Fruit fly (Drosophila melanogaster) whole organism, embryonic: ENCODE measurements around the gene CG5639.

Source experiments
- Aef1 ChIP-seq: fragments of 200-800 bp; sonication (Bioruptor generic); IDR thresholded peaks from 3 replicates; pipeline ENCODE4 v1.3.6; 2022; ENCODE audit warnings: missing biosample characterization, missing genetic modification characterization
- Atf-2 ChIP-seq: fragments of 200-800 bp; sonication (Bioruptor generic); optimal IDR thresholded peaks from 2 replicates; lab custom pipeline; 2016; ENCODE audit warnings: missing biosample characterization, missing genetic modification characterization
- Atf6 ChIP-seq: fragments of 200-800 bp; sonication (Bioruptor generic); IDR thresholded peaks from 2 replicates; pipeline ENCODE4 v1.3.6; 2022; ENCODE audit warnings: missing biosample characterization, missing genetic modification characterization
- CG10654 ChIP-seq: fragments of 200-800 bp; sonication (Bioruptor generic); optimal IDR thresholded peaks from 2 replicates; lab custom pipeline; 2016; ENCODE audit warnings: missing biosample characterization, missing genetic modification characterization
- CG11456 ChIP-seq: fragments of 200-800 bp; sonication (Bioruptor generic); IDR thresholded peaks from 3 replicates; pipeline ENCODE4 v1.3.6; 2022; ENCODE audit warnings: missing biosample characterization, missing genetic modification characterization
- CG12659 ChIP-seq: fragments of 200-800 bp; sonication (Bioruptor generic); optimal IDR thresholded peaks from 3 replicates; lab custom pipeline; 2017; ENCODE audit warnings: mild to moderate bottlenecking, missing biosample characterization, missing genetic modification reagents, missing genetic modification characterization
- CG18262 ChIP-seq: fragments of 200-800 bp; optimal IDR thresholded peaks from 3 replicates; lab custom pipeline; 2019; ENCODE audit warnings: missing biosample characterization, mild to moderate bottlenecking, missing genetic modification characterization, moderate library complexity
- CG18476 ChIP-seq: fragments of 200-800 bp; sonication (Bioruptor generic); optimal IDR thresholded peaks from 2 replicates; lab custom pipeline; 2016; ENCODE audit warnings: missing biosample characterization, mild to moderate bottlenecking, missing genetic modification characterization
- CG2202 ChIP-seq: fragments of 200-800 bp; sonication (Bioruptor generic); optimal IDR thresholded peaks from 2 replicates; lab custom pipeline; 2018; ENCODE audit warnings: missing biosample characterization, mild to moderate bottlenecking, missing genetic modification characterization
- CG2712 ChIP-seq: fragments of 200-800 bp; optimal IDR thresholded peaks from 3 replicates; lab custom pipeline; 2019; ENCODE audit warnings: missing biosample characterization, mild to moderate bottlenecking, missing genetic modification characterization, moderate library complexity
- CG30403 ChIP-seq: fragments of 200-800 bp; sonication (Bioruptor generic); optimal IDR thresholded peaks from 3 replicates; lab custom pipeline; 2016; ENCODE audit warnings: missing biosample characterization, missing genetic modification characterization
- CG32532 ChIP-seq: fragments of 200-800 bp; sonication (Bioruptor generic); IDR thresholded peaks from 2 replicates; pipeline ENCODE4 v1.3.6; 2022; ENCODE audit warnings: missing biosample characterization, missing genetic modification characterization
- CG3281 ChIP-seq: fragments of 200-800 bp; sonication (Bioruptor generic); optimal IDR thresholded peaks from 3 replicates; lab custom pipeline; 2017; ENCODE audit warnings: missing biosample characterization, mild to moderate bottlenecking, missing genetic modification characterization
- CG4820 ChIP-seq: fragments of 200-800 bp; sonication (Bioruptor generic); optimal IDR thresholded peaks from 3 replicates; lab custom pipeline; 2016; ENCODE audit warnings: missing biosample characterization, missing genetic modification characterization
- CG6175 ChIP-seq: fragments of 200-800 bp; sonication (Bioruptor generic); IDR thresholded peaks from 3 replicates; pipeline ENCODE4 v1.3.6; 2022; ENCODE audit warnings: missing biosample characterization, missing genetic modification characterization
- CG6689 ChIP-seq: fragments of 200-800 bp; sonication (Bioruptor generic); IDR thresholded peaks from 2 replicates; pipeline ENCODE4 v1.3.6; 2022; ENCODE audit warnings: missing biosample characterization, missing genetic modification characterization
- CG7745 ChIP-seq: fragments of 200-800 bp; sonication (Bioruptor generic); optimal IDR thresholded peaks from 2 replicates; lab custom pipeline; 2018; ENCODE audit warnings: missing biosample characterization, mild to moderate bottlenecking, missing genetic modification characterization, moderate library complexity
- CG7987 ChIP-seq: fragments of 200-800 bp; sonication (Bioruptor generic); optimal IDR thresholded peaks from 2 replicates; lab custom pipeline; 2018; ENCODE audit warnings: missing biosample characterization, mild to moderate bottlenecking, missing genetic modification characterization, moderate library complexity
- CG8281 ChIP-seq: fragments of 200-800 bp; sonication (Bioruptor generic); optimal IDR thresholded peaks from 2 replicates; lab custom pipeline; 2018; ENCODE audit warnings: missing biosample characterization, mild to moderate bottlenecking, missing genetic modification characterization, moderate library complexity
- CG9727 ChIP-seq: fragments of 200-800 bp; sonication (Bioruptor generic); optimal IDR thresholded peaks from 3 replicates; lab custom pipeline; 2017; ENCODE audit warnings: missing biosample characterization, mild to moderate bottlenecking, missing genetic modification characterization
- Dip3 ChIP-seq: fragments of 200-800 bp; sonication (Bioruptor generic); optimal IDR thresholded peaks from 3 replicates; lab custom pipeline; 2016; ENCODE audit warnings: missing biosample characterization, missing genetic modification characterization
- Dll ChIP-seq: fragments of 200-800 bp; sonication (Bioruptor generic); IDR thresholded peaks from 4 replicates; pipeline ENCODE4 v1.3.6; 2022; ENCODE audit warnings: missing biosample characterization, missing genetic modification characterization; ENCODE audit not compliant: partially characterized antibody
- HmgZ ChIP-seq: fragments of 200-800 bp; sonication (Bioruptor generic); optimal IDR thresholded peaks from 2 replicates; lab custom pipeline; 2018; ENCODE audit warnings: missing biosample characterization, mild to moderate bottlenecking, missing genetic modification characterization
- Hr39 ChIP-seq: fragments of >200 bp; optimal IDR thresholded peaks from 2 replicates; lab custom pipeline; 2017
- Ravus ChIP-seq: fragments of 200-800 bp; sonication (Bioruptor generic); IDR thresholded peaks from 2 replicates; pipeline ENCODE4 v1.3.6; 2022; ENCODE audit warnings: missing biosample characterization, missing genetic modification characterization
- Ssrp ChIP-seq: fragments of 200-800 bp; sonication (Bioruptor generic); optimal IDR thresholded peaks from 2 replicates; lab custom pipeline; 2018; ENCODE audit warnings: missing biosample characterization, mild to moderate bottlenecking, missing genetic modification characterization, moderate library complexity
- Trl ChIP-seq, 3 experiments: fragments of >200 bp in 2 of 3; fragments of 200-800 bp in 1 of 3; sonication (Bioruptor generic) in 1 of 3; optimal IDR thresholded peaks; 2 replicates in 1 of 3; 3 replicates in 2 of 3; lab custom pipeline; 2016 to 2017; ENCODE audit warnings: missing biosample characterization in 1 of 3, missing genetic modification characterization in 1 of 3
- abd-A ChIP-seq: fragments of 200-800 bp; sonication (Bioruptor generic); optimal IDR thresholded peaks from 3 replicates; lab custom pipeline; 2019; ENCODE audit warnings: missing biosample characterization, mild to moderate bottlenecking, missing genetic modification characterization, moderate library complexity
- al ChIP-seq: fragments of 200-800 bp; sonication (Bioruptor generic); IDR thresholded peaks from 2 replicates; pipeline ENCODE4 v1.3.6; 2022; ENCODE audit warnings: missing biosample characterization, missing genetic modification characterization
- aop ChIP-seq: fragments of 200-800 bp; sonication (Bioruptor generic); IDR thresholded peaks from 2 replicates; pipeline ENCODE4 v1.3.6; 2022; ENCODE audit warnings: missing biosample characterization, missing genetic modification characterization
- ap ChIP-seq: fragments of 200-800 bp; sonication (Bioruptor generic); IDR thresholded peaks from 2 replicates; pipeline ENCODE4 v1.3.6; 2022; ENCODE audit warnings: missing biosample characterization, missing genetic modification characterization
- da ChIP-seq: fragments of 200-800 bp; sonication (Bioruptor generic); optimal IDR thresholded peaks from 2 replicates; lab custom pipeline; 2016; ENCODE audit warnings: missing biosample characterization, missing genetic modification characterization
- dati ChIP-seq: fragments of 200-800 bp; sonication (Bioruptor generic); IDR thresholded peaks from 2 replicates; pipeline ENCODE4 v1.3.6; 2022; ENCODE audit warnings: missing biosample characterization, missing genetic modification characterization
- eyg ChIP-seq: fragments of 200-800 bp; sonication (Bioruptor generic); optimal IDR thresholded peaks from 3 replicates; lab custom pipeline; 2016; ENCODE audit warnings: missing biosample characterization, missing genetic modification characterization
- hkb ChIP-seq, 2 experiments: fragments of 200-800 bp in 1 of 2; fragments of >200 bp in 1 of 2; sonication (Bioruptor generic) in 1 of 2; IDR thresholded peaks in 1 of 2; optimal IDR thresholded peaks in 1 of 2; 2 replicates each; pipeline versions ENCODE4 v1.3.6 to Lab custom; 2017 to 2022; ENCODE audit warnings: missing biosample characterization in 1 of 2, missing genetic modification characterization in 1 of 2
- hth ChIP-seq: fragments of >200 bp; optimal IDR thresholded peaks from 2 replicates; lab custom pipeline; 2017; ENCODE audit warnings: inconsistent platforms
- jing ChIP-seq: fragments of 200-800 bp; sonication (Bioruptor generic); optimal IDR thresholded peaks from 2 replicates; lab custom pipeline; 2018; ENCODE audit warnings: missing biosample characterization, mild to moderate bottlenecking, missing genetic modification characterization
- kay ChIP-seq: fragments of 200-800 bp; sonication (Bioruptor generic); optimal IDR thresholded peaks from 2 replicates; lab custom pipeline; 2016; ENCODE audit warnings: missing biosample characterization, missing genetic modification characterization
- lola ChIP-seq, 3 experiments: fragments of >200 bp in 2 of 3; fragments of 200-800 bp in 1 of 3; sonication (Bioruptor generic) in 1 of 3; optimal IDR thresholded peaks; 2 replicates each; lab custom pipeline; 2017 to 2019; ENCODE audit warnings: missing biosample characterization in 3 of 3, missing genetic modification characterization in 3 of 3, mild to moderate bottlenecking in 1 of 3, moderate library complexity in 1 of 3
- mirr ChIP-seq: fragments of 200-800 bp; sonication (Bioruptor generic); optimal IDR thresholded peaks from 3 replicates; lab custom pipeline; 2018; ENCODE audit warnings: missing biosample characterization, mild to moderate bottlenecking, missing genetic modification characterization
- pho ChIP-seq: fragments of 200-800 bp; sonication (Bioruptor generic); optimal IDR thresholded peaks from 2 replicates; lab custom pipeline; 2016; ENCODE audit warnings: missing biosample characterization, missing genetic modification characterization
- phol ChIP-seq: fragments of 200-800 bp; sonication (Bioruptor generic); optimal IDR thresholded peaks from 3 replicates; lab custom pipeline; 2018; ENCODE audit warnings: missing biosample characterization, mild to moderate bottlenecking, missing genetic modification characterization, moderate library complexity
- pros ChIP-seq: fragments of 200-800 bp; sonication (Bioruptor generic); optimal IDR thresholded peaks from 3 replicates; lab custom pipeline; 2019; ENCODE audit warnings: missing biosample characterization, mild to moderate bottlenecking, missing genetic modification characterization, moderate library complexity
- scrt ChIP-seq: fragments of 200-800 bp; sonication (Bioruptor generic); optimal IDR thresholded peaks from 2 replicates; lab custom pipeline; 2018; ENCODE audit warnings: missing biosample characterization, mild to moderate bottlenecking, missing genetic modification characterization, moderate library complexity
- stc ChIP-seq: fragments of 200-800 bp; sonication (Bioruptor generic); IDR thresholded peaks from 2 replicates; pipeline ENCODE4 v1.3.6; 2022; ENCODE audit warnings: missing biosample characterization, missing genetic modification characterization
- tll ChIP-seq, 2 experiments: fragments of 200-800 bp in 1 of 2; fragments of >200 bp in 1 of 2; sonication (Bioruptor generic) in 1 of 2; optimal IDR thresholded peaks; 2 replicates each; lab custom pipeline; 2017 to 2019; ENCODE audit warnings: missing biosample characterization in 2 of 2, missing genetic modification characterization in 2 of 2, mild to moderate bottlenecking in 1 of 2, moderate library complexity in 1 of 2
- tna ChIP-seq: fragments of 200-800 bp; sonication (Bioruptor generic); IDR thresholded peaks from 2 replicates; pipeline ENCODE4 v1.3.6; 2022; ENCODE audit warnings: missing biosample characterization, missing genetic modification characterization; ENCODE audit not compliant: partially characterized antibody
- trem ChIP-seq: fragments of 200-800 bp; optimal IDR thresholded peaks from 3 replicates; lab custom pipeline; 2019; ENCODE audit warnings: missing biosample characterization, mild to moderate bottlenecking, missing genetic modification characterization, moderate library complexity
- vfl ChIP-seq: fragments of 200-800 bp; sonication (Bioruptor generic); optimal IDR thresholded peaks from 2 replicates; lab custom pipeline; 2016; ENCODE audit warnings: missing biosample characterization, missing genetic modification characterization
- z ChIP-seq: fragments of 200-800 bp; sonication (Bioruptor generic); IDR thresholded peaks from 3 replicates; pipeline ENCODE4 v1.3.6; 2022; ENCODE audit warnings: missing biosample characterization, missing genetic modification characterization

CG5639 gene

DNA sequence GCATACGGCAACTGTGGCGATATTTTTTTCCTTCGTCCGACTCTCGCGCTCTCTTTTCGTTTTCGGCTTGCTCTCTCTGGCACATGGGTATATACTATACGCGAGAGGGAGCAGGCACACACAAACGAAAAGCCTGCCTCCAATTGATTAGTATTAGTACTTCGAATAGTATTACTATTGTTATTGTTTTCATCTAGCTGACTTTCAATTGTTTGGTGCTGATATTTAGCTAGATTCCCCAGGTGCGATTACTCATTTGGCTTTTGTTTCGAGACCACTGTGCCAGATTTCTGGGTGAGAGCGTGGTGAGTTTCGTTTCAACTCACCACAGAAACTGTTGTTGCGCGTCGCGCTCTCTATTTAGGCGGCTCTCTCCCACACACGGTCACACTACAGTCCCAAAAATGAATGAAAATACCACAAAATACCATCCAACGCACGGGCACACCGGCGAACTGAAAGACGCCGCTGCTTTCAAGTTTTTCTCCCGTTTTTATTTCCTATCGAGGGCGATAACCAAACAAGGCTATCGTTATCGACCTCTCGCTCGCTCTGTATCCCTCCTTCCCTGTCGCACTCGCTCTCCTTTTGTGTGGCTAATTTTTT lies 14.6 kb downstream of the CG5639 start (continued):
- TF ChIP-seq trem (tag; lab: Kevin White, UChicago): peak; percentile 43
- no peak for TF ChIP-seq CG8281
- no peak for TF ChIP-seq jing (GFP tag; lab: Kevin White, UChicago)
- no peak for TF ChIP-seq da
- no peak for TF ChIP-seq phol (tag; lab: Kevin White, UChicago)
- peak; percentile 52 for TF ChIP-seq kay (GFP tag; lab: Kevin White, UChicago)
- no peak for TF ChIP-seq tll (GFP tag; optimal IDR thresholded peaks at IDR 0.05; lab: Kevin White, UChicago)
- peak; percentile 79 for TF ChIP-seq CG12659 (GFP tag; lab: Kevin White, UChicago)
- TF ChIP-seq Dll (GFP tag; lab: Robert Waterston, UW): no peak
- TF ChIP-seq CG9727 (GFP tag; lab: Kevin White, UChicago): peak; percentile 15
- no peak for TF ChIP-seq ap (GFP tag; lab: Robert Waterston, UW)
- no peak for TF ChIP-seq tna (GFP tag; lab: Robert Waterston, UW)
- peak; percentile 11 for TF ChIP-seq pho (GFP tag; lab: Kevin White, UChicago)
- no peak for TF ChIP-seq aop (GFP tag; lab: Robert Waterston, UW)
- peak; percentile 45 for TF ChIP-seq CG30403 (GFP tag; lab: Kevin White, UChicago)
- TF ChIP-seq Atf-2 (GFP tag; lab: Kevin White, UChicago): peak; percentile 54
- TF ChIP-seq mirr (GFP tag; lab: Kevin White, UChicago): peak; percentile 90
- peak; percentile 50 for TF ChIP-seq scrt
- no peak for TF ChIP-seq Aef1
- TF ChIP-seq CG7987 (GFP tag; lab: Kevin White, UChicago): peak; percentile 20
- TF ChIP-seq vfl (GFP tag; lab: Kevin White, UChicago): peak; percentile 0
- TF ChIP-seq Ssrp (tag; lab: Kevin White, UChicago): no peak
- peak in 1 of 3 experiments; percentile 31 for TF ChIP-seq lola (GFP tag; optimal IDR thresholded peaks at IDR 0.05; lab: Kevin White, UChicago)
- no peak for TF ChIP-seq CG7745
- no peak for TF ChIP-seq z (GFP tag; lab: Robert Waterston, UW)
- TF ChIP-seq CG4820 (GFP tag; lab: Kevin White, UChicago): no peak
- peak; percentile 73 for TF ChIP-seq CG2712 (tag; lab: Kevin White, UChicago)
- TF ChIP-seq Trl (optimal IDR thresholded peaks at IDR 0.05; lab: Kevin White, UChicago): peak; percentile 91 to 94
- TF ChIP-seq Trl (GFP tag; optimal IDR thresholded peaks at IDR 0.05; lab: Kevin White, UChicago): peak; percentile 84
- TF ChIP-seq CG11456 (GFP tag; lab: Robert Waterston, UW): no peak
- TF ChIP-seq stc (GFP tag; lab: Robert Waterston, UW): no peak
- no peak for TF ChIP-seq Hr39 (lab: Kevin White, UChicago)
- no peak for TF ChIP-seq al (GFP tag; lab: Robert Waterston, UW)
- peak; percentile 17 for TF ChIP-seq CG2202 (tag; lab: Kevin White, UChicago)
- TF ChIP-seq CG6689: no peak
- TF ChIP-seq Atf6 (GFP tag; lab: Robert Waterston, UW): no peak
- peak; percentile 63 for TF ChIP-seq CG18262
- TF ChIP-seq hkb (optimal IDR thresholded peaks at IDR 0.05; lab: Kevin White, UChicago): no peak
- no peak for TF ChIP-seq hkb (GFP tag; IDR thresholded peaks at IDR 0.05; lab: Robert Waterston, UW)
- no peak for TF ChIP-seq pros (GFP tag; lab: Kevin White, UChicago)
- TF ChIP-seq abd-A: no peak
- no peak for TF ChIP-seq CG10654
- TF ChIP-seq Dip3 (GFP tag; lab: Kevin White, UChicago): no peak
- TF ChIP-seq CG3281 (GFP tag; lab: Kevin White, UChicago): peak; percentile 82
- no peak for TF ChIP-seq CG6175
- no peak for TF ChIP-seq eyg (GFP tag; lab: Kevin White, UChicago)
- TF ChIP-seq CG18476 (GFP tag; lab: Kevin White, UChicago): peak; percentile 37
- no peak for TF ChIP-seq dati (GFP tag; lab: Robert Waterston, UW)
- TF ChIP-seq CG32532 (GFP tag; lab: Robert Waterston, UW): no peak
- no peak for TF ChIP-seq hth (lab: Kevin White, UChicago)
- peak; percentile 72 for TF ChIP-seq HmgZ
- TF ChIP-seq Ravus: no peak
